Fruit fly (Drosophila melanogaster) whole organism: ENCODE measurements around the gene BCAS2.
"Not testable (repeated sequence)": the region's sequence is repeated elsewhere in the genome, so short reads cannot be mapped to it uniquely, and the experiment has no call there.

Experiments used
- CG8478 ChIP-seq: fragments of >200 bp; optimal IDR thresholded peaks from 2 replicates; lab custom pipeline; 2018; ENCODE audit warnings: inconsistent platforms
- Dll ChIP-seq: fragments of >200 bp; optimal IDR thresholded peaks from 2 replicates; lab custom pipeline; 2017
- EcR ChIP-seq, 2 experiments: fragments of >200 bp; optimal IDR thresholded peaks; 2 replicates each; lab custom pipeline; 2017; ENCODE audit warnings: missing biosample characterization in 2 of 2, missing genetic modification characterization in 2 of 2, missing genetic modification reagents in 2 of 2
- pan ChIP-seq: fragments of >200 bp; optimal IDR thresholded peaks from 2 replicates; lab custom pipeline; 2017
- psq ChIP-seq: fragments of >200 bp; optimal IDR thresholded peaks from 2 replicates; lab custom pipeline; 2017
- usp ChIP-seq: fragments of >200 bp; optimal IDR thresholded peaks from 2 replicates; lab custom pipeline; 2017; ENCODE audit warnings: missing biosample characterization, missing genetic modification characterization, mixed read lengths

The BCAS2 gene

dm6 chr3R:27921982-27922672 lies at the start of gene BCAS2:
TSS of gene BCAS2 (minus strand) at chr3R:27922356.
- TF ChIP-seq pan = no peak
- no peak for TF ChIP-seq Dll (lab: Kevin White, UChicago)
- TF ChIP-seq psq (lab: Kevin White, UChicago) = no peak
- TF ChIP-seq CG8478 (lab: Kevin White, UChicago) = no peak
- TF ChIP-seq usp (GFP tag; lab: Kevin White, UChicago) = no peak
- TF ChIP-seq EcR (GFP tag; optimal IDR thresholded peaks at IDR 0.05; lab: Kevin White, UChicago) = no peak

- not testable (repeated sequence) for TF ChIP-seq EcR (GFP tag; optimal IDR thresholded peaks at IDR 0.05; lab: Kevin White, UChicago); CG8478 (lab: Kevin White, UChicago); psq (lab: Kevin White, UChicago)
Observed at dm6 chr3R:27963119-27963518, 41.0 kb upstream of the BCAS2 start, which contains the start of the genes CG31131 and CG4849. TSS of gene CG31131 (minus strand) at chr3R:27963219. TSS of gene CG4849 (plus strand) at chr3R:27963415.

DNA sequence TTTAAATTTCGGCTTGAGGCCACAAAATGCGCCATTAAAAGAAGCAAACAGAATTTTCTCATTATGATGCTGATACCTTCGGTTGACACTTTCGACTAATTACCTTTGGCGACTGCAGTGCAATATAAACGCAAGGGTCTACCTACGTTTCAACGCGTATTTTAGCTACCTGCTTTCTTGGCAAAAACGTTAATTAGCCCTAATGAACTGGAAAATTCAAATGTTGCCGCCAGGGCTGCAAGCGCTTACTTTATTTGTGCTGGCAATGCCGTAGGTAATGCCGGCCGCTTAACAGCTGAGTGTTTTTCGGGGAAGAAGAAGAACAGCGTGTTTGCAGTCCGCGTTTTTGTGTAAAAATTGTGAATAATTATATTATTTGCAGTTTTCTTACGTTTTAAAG lies 38.3 kb upstream of the BCAS2 start, which contains the start of gene CG31253:
TSS of gene CG31253 (minus strand) at position 101 of the 400 bp plus-strand sequence.
- TF ChIP-seq EcR (GFP tag; optimal IDR thresholded peaks at IDR 0.05; lab: Kevin White, UChicago); psq (lab: Kevin White, UChicago); pan: not testable (repeated sequence)

DNA sequence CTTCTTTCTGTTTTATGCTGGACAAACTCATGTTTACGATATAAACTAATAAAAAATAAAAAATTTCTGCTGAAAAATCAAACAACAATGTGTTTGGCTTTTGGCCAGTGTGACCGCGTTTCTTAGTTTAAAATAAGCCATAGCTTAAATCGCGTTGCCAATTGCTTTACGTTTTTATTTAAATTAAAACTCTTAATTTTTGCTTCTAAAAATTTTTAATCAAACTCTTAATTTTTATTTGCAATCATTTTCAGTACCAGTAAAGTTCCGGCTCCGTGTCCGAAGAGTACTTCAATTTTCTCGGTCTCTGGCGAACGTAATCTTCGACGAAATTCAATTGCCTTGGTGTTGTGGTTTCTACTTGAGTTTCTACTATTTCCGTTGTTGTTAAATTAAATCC lies 37.0 kb upstream of the BCAS2 start, which contains the start of the genes CG42487 and CG4884:
TSS of gene CG42487 (minus strand) at position 101 of the 400 bp plus-strand sequence.
TSS of gene CG4884 (minus strand) at position 101 of the 400 bp plus-strand sequence.
- TF ChIP-seq EcR (GFP tag; optimal IDR thresholded peaks at IDR 0.05; lab: Kevin White, UChicago); psq (lab: Kevin White, UChicago); pan: not testable (repeated sequence)

DNA sequence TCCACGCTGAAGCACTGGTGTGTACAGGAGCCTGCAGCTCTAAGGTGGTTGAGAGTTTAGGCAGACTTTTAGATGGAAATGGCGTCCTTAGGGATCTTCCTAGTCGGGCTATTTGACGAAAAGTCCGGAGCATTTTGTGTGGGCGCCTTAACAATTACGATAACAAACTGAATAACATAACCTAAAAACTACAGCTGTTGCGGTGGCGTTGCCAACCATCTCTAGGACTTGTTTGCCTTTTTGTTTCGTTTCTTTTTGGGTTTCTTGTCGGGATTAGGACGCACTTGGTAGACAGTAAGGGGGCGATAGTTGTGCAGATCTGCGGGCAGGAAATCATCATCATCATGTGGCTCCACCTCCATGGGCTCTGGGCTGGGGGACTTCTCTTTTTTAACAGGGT lies 35.8 kb upstream of the BCAS2 start:
- TF ChIP-seq usp (GFP tag; lab: Kevin White, UChicago) = no peak
- TF ChIP-seq Dll (lab: Kevin White, UChicago) = no peak
- TF ChIP-seq pan = no peak
- no peak for TF ChIP-seq EcR (GFP tag; optimal IDR thresholded peaks at IDR 0.05; lab: Kevin White, UChicago)
- no peak for TF ChIP-seq CG8478 (lab: Kevin White, UChicago)
- TF ChIP-seq psq (lab: Kevin White, UChicago) = no peak

- no peak for TF ChIP-seq EcR (GFP tag; optimal IDR thresholded peaks at IDR 0.05; lab: Kevin White, UChicago)
- TF ChIP-seq CG8478 (lab: Kevin White, UChicago) = no peak
- TF ChIP-seq usp (GFP tag; lab: Kevin White, UChicago) = no peak
- no peak for TF ChIP-seq pan
- TF ChIP-seq Dll (lab: Kevin White, UChicago) = no peak
- TF ChIP-seq psq (lab: Kevin White, UChicago) = no peak
Observed at dm6 chr3R:27954533-27954932, 32.4 kb upstream of the BCAS2 start, which contains the start of gene Nep7. TSS of gene Nep7 (plus strand) at chr3R:27954917.

dm6 chr3R:27953890-27954289 lies 31.7 kb upstream of the BCAS2 start, which contains the start of gene CG4951:
TSS of gene CG4951 (minus strand) at chr3R:27954112.
- TF ChIP-seq usp (GFP tag; lab: Kevin White, UChicago) (no peak), psq (lab: Kevin White, UChicago) (no peak), EcR (GFP tag; optimal IDR thresholded peaks at IDR 0.05; lab: Kevin White, UChicago) (no peak), CG8478 (lab: Kevin White, UChicago) (no peak), Dll (lab: Kevin White, UChicago) (no peak), pan (no peak)

dm6 chr3R:27948421-27948906 lies 26.3 kb upstream of the BCAS2 start, which contains the start of gene Gp93:
TSS of gene Gp93 (plus strand) at chr3R:27948711.
- no peak for TF ChIP-seq psq (lab: Kevin White, UChicago)
- no peak for TF ChIP-seq CG8478 (lab: Kevin White, UChicago)
- TF ChIP-seq usp (GFP tag; lab: Kevin White, UChicago) = no peak
- TF ChIP-seq EcR (GFP tag; optimal IDR thresholded peaks at IDR 0.05; lab: Kevin White, UChicago) = no peak
- TF ChIP-seq Dll (lab: Kevin White, UChicago) = no peak
- no peak for TF ChIP-seq pan

DNA sequence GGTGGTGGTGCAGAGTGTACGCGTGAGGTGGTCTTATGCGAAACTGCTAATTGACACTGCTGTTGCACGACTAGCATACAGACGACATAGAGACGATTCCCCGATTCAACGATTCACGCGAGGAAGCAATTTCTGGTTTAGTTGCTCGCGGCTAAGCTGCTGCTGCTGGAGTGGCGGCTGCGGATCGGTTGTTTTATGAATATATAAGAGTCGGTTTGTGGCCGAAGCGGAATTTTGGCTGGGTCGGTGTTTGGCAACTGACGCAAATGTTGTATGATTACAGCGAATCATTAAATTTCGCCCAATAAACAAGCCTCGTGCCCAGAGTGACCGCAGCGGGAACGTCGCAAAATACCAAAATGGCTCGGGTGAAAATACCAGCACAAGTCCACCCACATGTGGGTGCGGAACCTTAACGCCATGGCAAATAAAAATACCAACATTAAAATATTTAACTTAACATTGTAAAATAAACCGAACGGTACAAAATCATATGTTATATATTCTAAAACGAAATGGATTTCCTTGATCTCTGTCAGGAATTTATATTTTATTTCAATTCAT lies 25.6 kb upstream of the BCAS2 start, which contains the start of gene mfrn:
TSS of gene mfrn (minus strand) at position 340 of the 564 bp plus-strand sequence.
- TF ChIP-seq usp (GFP tag; lab: Kevin White, UChicago) (no peak), Dll (lab: Kevin White, UChicago) (no peak), pan (no peak), CG8478 (lab: Kevin White, UChicago) (no peak), EcR (GFP tag; optimal IDR thresholded peaks at IDR 0.05; lab: Kevin White, UChicago) (no peak), psq (lab: Kevin White, UChicago) (no peak)

dm6 chr3R:27946555-27947204 lies 24.5 kb upstream of the BCAS2 start:
- TF ChIP-seq pan (peak; percentile 4), usp (GFP tag; lab: Kevin White, UChicago) (no peak)

DNA sequence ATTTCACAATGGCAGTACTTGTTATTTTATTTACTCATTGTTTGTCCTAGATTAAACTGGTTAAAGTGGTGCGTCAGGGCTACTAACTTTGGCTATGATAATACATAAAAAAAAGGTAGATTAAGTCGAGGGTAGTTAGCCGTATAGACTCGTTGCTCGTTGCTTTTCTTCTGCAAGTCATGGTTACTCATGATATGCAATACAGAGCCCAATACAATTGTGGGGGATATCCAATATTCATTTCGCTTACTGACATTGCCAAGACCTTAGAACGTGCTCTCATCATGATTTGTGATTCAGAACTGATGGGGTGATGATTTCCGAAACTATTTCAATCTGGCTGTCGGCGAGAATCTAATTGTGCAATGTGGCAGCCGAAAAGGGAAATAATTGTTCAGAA lies 23.2 kb upstream of the BCAS2 start:
- TF ChIP-seq CG8478 (lab: Kevin White, UChicago) (no peak), usp (GFP tag; lab: Kevin White, UChicago) (no peak), pan (no peak), EcR (GFP tag; optimal IDR thresholded peaks at IDR 0.05; lab: Kevin White, UChicago) (no peak), psq (lab: Kevin White, UChicago) (no peak), Dll (lab: Kevin White, UChicago) (no peak)
